Worm (Caenorhabditis elegans) whole organism, early embryonic: Measurements from ENCODE around the gene mec-14.

Experiments used
- B0310.2 ChIP-seq: sonication (generic microtip); optimal IDR thresholded peaks from 2 replicates; lab custom pipeline; 2016; ENCODE audit warnings: mild to moderate bottlenecking, missing genetic modification characterization, missing compliant biosample characterization
- ama-1 ChIP-seq: fragments of 150-350 bp; optimal IDR thresholded peaks from 2 replicates; lab custom pipeline; 2014
- ceh-13 ChIP-seq: fragments of 200-800 bp; sonication (Bioruptor generic); optimal IDR thresholded peaks from 2 replicates; lab custom pipeline; 2018; ENCODE audit warnings: mild to moderate bottlenecking, missing genetic modification characterization, missing compliant biosample characterization
- ceh-36 ChIP-seq: sonication (generic microtip); optimal IDR thresholded peaks from 2 replicates; lab custom pipeline; 2016; ENCODE audit warnings: missing genetic modification characterization, inconsistent platforms, missing compliant biosample characterization

DNA sequence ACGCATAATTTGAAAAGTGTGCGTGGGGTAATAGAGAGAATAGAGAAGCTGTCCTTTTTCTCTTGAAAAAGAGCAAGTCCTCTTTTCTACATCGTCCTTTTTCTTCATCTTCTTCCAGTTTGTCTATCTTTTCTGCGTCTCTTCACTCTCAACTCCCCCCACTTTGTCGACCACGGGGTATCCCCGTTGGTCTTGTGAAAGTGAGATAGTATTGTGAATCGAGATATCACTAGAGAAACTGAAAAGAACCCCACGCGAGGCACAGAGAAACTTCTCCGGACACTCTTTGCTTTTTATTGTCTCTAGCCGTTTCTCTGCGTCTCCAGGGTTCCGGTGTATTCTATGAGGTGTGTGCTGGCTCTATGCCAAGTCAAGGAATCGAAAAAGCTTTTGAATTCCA is 37.2 kb downstream of the mec-14 start:
- TF ChIP-seq B0310.2, result no peak
- TF ChIP-seq ceh-13 (GFP tag; lab: Kevin White, UChicago), result no peak
- TF ChIP-seq ceh-36 (tag; lab: Kevin White, UChicago), result no peak
- no peak for TF ChIP-seq ama-1
